Fruit fly (Drosophila melanogaster) whole organism, embryonic: Measurements from ENCODE around the gene Acp65Aa.

Experiments used
- Bgb ChIP-seq: fragments of 200-800 bp; sonication (Bioruptor generic); IDR thresholded peaks from 2 replicates; pipeline ENCODE4 v1.3.6; 2022; ENCODE audit warnings: missing biosample characterization, missing genetic modification characterization; ENCODE audit not compliant: partially characterized antibody
- CG11398 ChIP-seq: fragments of 200-800 bp; sonication (Bioruptor generic); optimal IDR thresholded peaks from 2 replicates; lab custom pipeline; 2016; ENCODE audit warnings: missing biosample characterization, missing genetic modification characterization
- CG11456 ChIP-seq: fragments of 200-800 bp; sonication (Bioruptor generic); IDR thresholded peaks from 3 replicates; pipeline ENCODE4 v1.3.6; 2022; ENCODE audit warnings: missing biosample characterization, missing genetic modification characterization
- CG11560 ChIP-seq: fragments of 200-800 bp; sonication (Bioruptor generic); IDR thresholded peaks from 3 replicates; pipeline ENCODE4 v1.3.6; 2022; ENCODE audit warnings: missing biosample characterization, missing genetic modification characterization
- CG12104 ChIP-seq: fragments of 200-800 bp; sonication (Bioruptor generic); optimal IDR thresholded peaks from 3 replicates; lab custom pipeline; 2016; ENCODE audit warnings: missing biosample characterization, missing genetic modification characterization
- CG12744 ChIP-seq: fragments of 200-800 bp; sonication (Bioruptor generic); optimal IDR thresholded peaks from 2 replicates; lab custom pipeline; 2016; ENCODE audit warnings: missing biosample characterization, missing genetic modification characterization
- CG13123 ChIP-seq: fragments of 200-800 bp; sonication (Bioruptor generic); optimal IDR thresholded peaks from 2 replicates; lab custom pipeline; 2016; ENCODE audit warnings: missing biosample characterization, missing genetic modification characterization
- CG13424 ChIP-seq: fragments of 200-800 bp; sonication (Bioruptor generic); optimal IDR thresholded peaks from 2 replicates; lab custom pipeline; 2019; ENCODE audit warnings: missing biosample characterization, mild to moderate bottlenecking, missing genetic modification characterization, moderate library complexity
- CG14860 ChIP-seq: fragments of 200-800 bp; sonication (Bioruptor generic); IDR thresholded peaks from 3 replicates; pipeline ENCODE4 v1.3.6; 2022; ENCODE audit warnings: missing biosample characterization, missing genetic modification characterization; ENCODE audit not compliant: partially characterized antibody
- CG15073 ChIP-seq: fragments of 200-800 bp; sonication (Bioruptor generic); optimal IDR thresholded peaks from 2 replicates; lab custom pipeline; 2016; ENCODE audit warnings: missing biosample characterization, missing genetic modification characterization
- CG15269 ChIP-seq: fragments of 200-800 bp; sonication (Bioruptor generic); optimal IDR thresholded peaks from 2 replicates; lab custom pipeline; 2018; ENCODE audit warnings: missing biosample characterization, mild to moderate bottlenecking, missing genetic modification characterization, moderate library complexity
- CG1529 ChIP-seq: fragments of 200-800 bp; sonication (Bioruptor generic); optimal IDR thresholded peaks from 3 replicates; lab custom pipeline; 2018; ENCODE audit warnings: missing biosample characterization, missing genetic modification characterization
- CG1603 ChIP-seq: fragments of 200-800 bp; sonication (Bioruptor generic); optimal IDR thresholded peaks from 2 replicates; lab custom pipeline; 2019; ENCODE audit warnings: missing biosample characterization, mild to moderate bottlenecking, missing genetic modification characterization, moderate library complexity
- CG17912 ChIP-seq: fragments of 200-800 bp; sonication (Bioruptor generic); optimal IDR thresholded peaks from 2 replicates; lab custom pipeline; 2018; ENCODE audit warnings: missing biosample characterization, mild to moderate bottlenecking, missing genetic modification characterization
- CG18619 ChIP-seq: fragments of 200-800 bp; sonication (Bioruptor generic); optimal IDR thresholded peaks from 3 replicates; lab custom pipeline; 2017; ENCODE audit warnings: missing biosample characterization, mild to moderate bottlenecking, missing genetic modification characterization
- CG2202 ChIP-seq: fragments of 200-800 bp; sonication (Bioruptor generic); optimal IDR thresholded peaks from 2 replicates; lab custom pipeline; 2018; ENCODE audit warnings: missing biosample characterization, mild to moderate bottlenecking, missing genetic modification characterization
- CG4617 ChIP-seq: fragments of 200-800 bp; sonication (Bioruptor generic); optimal IDR thresholded peaks from 3 replicates; lab custom pipeline; 2016; ENCODE audit warnings: missing biosample characterization, missing genetic modification characterization, borderline replicate concordance
- CG4730 ChIP-seq: fragments of 200-800 bp; sonication (Bioruptor generic); IDR thresholded peaks from 2 replicates; pipeline ENCODE4 v1.3.6; 2022; ENCODE audit warnings: missing biosample characterization, missing genetic modification characterization
- CG4820 ChIP-seq: fragments of 200-800 bp; sonication (Bioruptor generic); optimal IDR thresholded peaks from 3 replicates; lab custom pipeline; 2016; ENCODE audit warnings: missing biosample characterization, missing genetic modification characterization
- CG6175 ChIP-seq: fragments of 200-800 bp; sonication (Bioruptor generic); IDR thresholded peaks from 3 replicates; pipeline ENCODE4 v1.3.6; 2022; ENCODE audit warnings: missing biosample characterization, missing genetic modification characterization
- CG6765 ChIP-seq: fragments of 200-800 bp; sonication (Bioruptor generic); optimal IDR thresholded peaks from 3 replicates; lab custom pipeline; 2017; ENCODE audit warnings: missing biosample characterization, mild to moderate bottlenecking, missing genetic modification characterization
- CG8281 ChIP-seq: fragments of 200-800 bp; sonication (Bioruptor generic); optimal IDR thresholded peaks from 2 replicates; lab custom pipeline; 2018; ENCODE audit warnings: missing biosample characterization, mild to moderate bottlenecking, missing genetic modification characterization, moderate library complexity
- CG8359 ChIP-seq: fragments of 200-800 bp; sonication (Bioruptor generic); optimal IDR thresholded peaks from 2 replicates; lab custom pipeline; 2017; ENCODE audit warnings: missing biosample characterization, mild to moderate bottlenecking, missing genetic modification characterization, borderline replicate concordance
- Dfd ChIP-seq, 2 experiments: fragments of >200 bp; optimal IDR thresholded peaks; 2 replicates each; lab custom pipeline; 2017; ENCODE audit warnings: missing biosample characterization in 2 of 2, missing genetic modification characterization in 2 of 2
- Dp ChIP-seq: fragments of 200-800 bp; sonication (Bioruptor generic); optimal IDR thresholded peaks from 2 replicates; lab custom pipeline; 2018; ENCODE audit warnings: missing biosample characterization, mild to moderate bottlenecking, missing genetic modification characterization, moderate library complexity
- HmgD ChIP-seq: fragments of 200-800 bp; sonication (Bioruptor generic); optimal IDR thresholded peaks from 3 replicates; lab custom pipeline; 2016; ENCODE audit warnings: missing biosample characterization, missing genetic modification characterization
- MTF-1 ChIP-seq: fragments of 200-800 bp; sonication (Bioruptor generic); optimal IDR thresholded peaks from 2 replicates; lab custom pipeline; 2018; ENCODE audit warnings: missing biosample characterization, mild to moderate bottlenecking, missing genetic modification characterization, borderline replicate concordance
- Nf-YC ChIP-seq: fragments of 200-800 bp; optimal IDR thresholded peaks from 3 replicates; lab custom pipeline; 2019; ENCODE audit warnings: missing biosample characterization, mild to moderate bottlenecking, missing genetic modification characterization, moderate library complexity
- Oli ChIP-seq: fragments of 200-800 bp; sonication (Bioruptor generic); optimal IDR thresholded peaks from 2 replicates; lab custom pipeline; 2018; ENCODE audit warnings: missing biosample characterization, mild to moderate bottlenecking, missing genetic modification characterization, moderate library complexity
- Trl ChIP-seq, 3 experiments: fragments of >200 bp in 2 of 3; fragments of 200-800 bp in 1 of 3; sonication (Bioruptor generic) in 1 of 3; optimal IDR thresholded peaks; 2 replicates in 1 of 3; 3 replicates in 2 of 3; lab custom pipeline; 2016 to 2017; ENCODE audit warnings: missing biosample characterization in 1 of 3, missing genetic modification characterization in 1 of 3
- al ChIP-seq: fragments of 200-800 bp; sonication (Bioruptor generic); IDR thresholded peaks from 2 replicates; pipeline ENCODE4 v1.3.6; 2022; ENCODE audit warnings: missing biosample characterization, missing genetic modification characterization
- ap ChIP-seq: fragments of 200-800 bp; sonication (Bioruptor generic); IDR thresholded peaks from 2 replicates; pipeline ENCODE4 v1.3.6; 2022; ENCODE audit warnings: missing biosample characterization, missing genetic modification characterization
- btn ChIP-seq: fragments of 200-800 bp; sonication (Bioruptor generic); optimal IDR thresholded peaks from 2 replicates; lab custom pipeline; 2016; ENCODE audit warnings: missing biosample characterization, missing genetic modification characterization
- caup ChIP-seq: fragments of 200-800 bp; sonication (Bioruptor generic); optimal IDR thresholded peaks from 3 replicates; lab custom pipeline; 2017; ENCODE audit warnings: missing biosample characterization, mild to moderate bottlenecking, missing genetic modification characterization, moderate library complexity; ENCODE audit not compliant: severe bottlenecking
- cg ChIP-seq: fragments of 200-800 bp; sonication (Bioruptor generic); optimal IDR thresholded peaks from 3 replicates; lab custom pipeline; 2019; ENCODE audit warnings: missing biosample characterization, mild to moderate bottlenecking, missing genetic modification characterization, moderate library complexity
- eve ChIP-seq, 2 experiments: fragments of >200 bp; optimal IDR thresholded peaks; 2 replicates each; lab custom pipeline; 2017; ENCODE audit warnings: missing biosample characterization in 2 of 2, missing genetic modification characterization in 2 of 2
- eyg ChIP-seq: fragments of 200-800 bp; sonication (Bioruptor generic); optimal IDR thresholded peaks from 3 replicates; lab custom pipeline; 2016; ENCODE audit warnings: missing biosample characterization, missing genetic modification characterization
- hb ChIP-seq: fragments of 200-800 bp; sonication (Bioruptor generic); IDR thresholded peaks from 3 replicates; pipeline ENCODE4 v1.3.6; 2022; ENCODE audit warnings: missing biosample characterization, missing genetic modification characterization; ENCODE audit not compliant: partially characterized antibody
- ind ChIP-seq: fragments of 200-800 bp; sonication (Bioruptor generic); optimal IDR thresholded peaks from 3 replicates; lab custom pipeline; 2016; ENCODE audit warnings: missing biosample characterization, missing genetic modification characterization
- nom ChIP-seq: fragments of 200-800 bp; sonication (Bioruptor generic); optimal IDR thresholded peaks from 2 replicates; lab custom pipeline; 2017; ENCODE audit warnings: missing biosample characterization, missing genetic modification characterization, mild to moderate bottlenecking, moderate library complexity, missing genetic modification reagents
- odd ChIP-seq: fragments of 200-800 bp; sonication (Bioruptor generic); optimal IDR thresholded peaks from 2 replicates; lab custom pipeline; 2017; ENCODE audit warnings: missing biosample characterization, mild to moderate bottlenecking, missing genetic modification characterization
- pnt ChIP-seq: fragments of 200-800 bp; sonication (Bioruptor generic); optimal IDR thresholded peaks from 3 replicates; lab custom pipeline; 2016; ENCODE audit warnings: missing biosample characterization, missing genetic modification characterization
- psq ChIP-seq: fragments of 200-800 bp; sonication (Bioruptor generic); optimal IDR thresholded peaks from 2 replicates; lab custom pipeline; 2017; ENCODE audit warnings: missing biosample characterization, missing genetic modification characterization
- pum ChIP-seq: fragments of 200-800 bp; sonication (Bioruptor generic); optimal IDR thresholded peaks from 2 replicates; lab custom pipeline; 2016; ENCODE audit warnings: missing biosample characterization, missing genetic modification characterization
- salm ChIP-seq: fragments of 200-800 bp; sonication (Bioruptor generic); optimal IDR thresholded peaks from 2 replicates; lab custom pipeline; 2018; ENCODE audit warnings: missing biosample characterization, mild to moderate bottlenecking, missing genetic modification characterization
- sima ChIP-seq: fragments of 200-800 bp; sonication (Bioruptor generic); optimal IDR thresholded peaks from 2 replicates; lab custom pipeline; 2016; ENCODE audit warnings: missing biosample characterization, missing genetic modification characterization
- tll ChIP-seq, 2 experiments: fragments of 200-800 bp in 1 of 2; fragments of >200 bp in 1 of 2; sonication (Bioruptor generic) in 1 of 2; optimal IDR thresholded peaks; 2 replicates each; lab custom pipeline; 2017 to 2019; ENCODE audit warnings: missing biosample characterization in 2 of 2, missing genetic modification characterization in 2 of 2, mild to moderate bottlenecking in 1 of 2, moderate library complexity in 1 of 2
- yki ChIP-seq: fragments of >200 bp; optimal IDR thresholded peaks from 3 replicates; lab custom pipeline; 2018

The Acp65Aa gene

dm6 chr3L:6124616-6125408 lies 27.7 kb downstream of the Acp65Aa start (continued):
- no peak for TF ChIP-seq CG14860 (GFP tag; lab: Robert Waterston, UW)
- TF ChIP-seq CG15269 (tag; lab: Kevin White, UChicago), result peak; percentile 63
- peak; percentile 34 for TF ChIP-seq CG13424
- TF ChIP-seq eyg, result peak; percentile 82
- TF ChIP-seq CG1603 (tag; lab: Kevin White, UChicago), result peak; percentile 79
- peak; percentile 38 for TF ChIP-seq yki (lab: Kevin White, UChicago)
- TF ChIP-seq CG2202, result peak; percentile 59
- no peak for TF ChIP-seq CG12744 (GFP tag; lab: Kevin White, UChicago)
- no peak for TF ChIP-seq pnt (GFP tag; lab: Kevin White, UChicago)
- TF ChIP-seq CG4730, result peak; percentile 19; the same call in 1 of the 2 replicates
- peak; percentile 40 for TF ChIP-seq CG8281 (tag; lab: Kevin White, UChicago)
- peak; percentile 61 for TF ChIP-seq ap (GFP tag; lab: Robert Waterston, UW)
- TF ChIP-seq salm, result peak; percentile 54
- TF ChIP-seq ind (GFP tag; lab: Kevin White, UChicago), result peak; percentile 20
- TF ChIP-seq CG15073 (GFP tag; lab: Kevin White, UChicago), result no peak
- no peak for TF ChIP-seq Trl (optimal IDR thresholded peaks at IDR 0.05; lab: Kevin White, UChicago)
- peak; percentile 71 for TF ChIP-seq Trl (GFP tag; optimal IDR thresholded peaks at IDR 0.05; lab: Kevin White, UChicago)
- TF ChIP-seq CG6765 (GFP tag; lab: Kevin White, UChicago), result peak; percentile 88
- peak; percentile 73 for TF ChIP-seq al (GFP tag; lab: Robert Waterston, UW)
- no peak for TF ChIP-seq eve (GFP tag; optimal IDR thresholded peaks at IDR 0.05; lab: Kevin White, UChicago)
- no peak for TF ChIP-seq cg (GFP tag; lab: Kevin White, UChicago)
- peak in 1 of 2 experiments; percentile 81 for TF ChIP-seq tll (GFP tag; optimal IDR thresholded peaks at IDR 0.05; lab: Kevin White, UChicago)
- no peak for TF ChIP-seq HmgD (GFP tag; lab: Kevin White, UChicago)
- TF ChIP-seq nom (GFP tag; lab: Kevin White, UChicago), result no peak
- TF ChIP-seq Nf-YC (tag; lab: Kevin White, UChicago), result peak; percentile 52
- TF ChIP-seq sima, result peak; percentile 54
- TF ChIP-seq Oli, result peak; percentile 40
- TF ChIP-seq CG6175 (GFP tag; lab: Robert Waterston, UW), result peak; percentile 81
- TF ChIP-seq btn (GFP tag; lab: Kevin White, UChicago), result peak; percentile 52
- peak; percentile 75 for TF ChIP-seq CG8359
- TF ChIP-seq CG11560 (tag; lab: Robert Waterston, UW), result no peak
- no peak for TF ChIP-seq pum (GFP tag; lab: Kevin White, UChicago)
- TF ChIP-seq Bgb (GFP tag; lab: Robert Waterston, UW), result peak; percentile 22; the same call in 1 of the 2 replicates
- peak; percentile 55 for TF ChIP-seq CG11398 (GFP tag; lab: Kevin White, UChicago)
- peak; percentile 1 for TF ChIP-seq CG4617 (GFP tag; lab: Kevin White, UChicago)
- peak; percentile 46 for TF ChIP-seq CG1529 (GFP tag; lab: Kevin White, UChicago)
- peak; percentile 94 for TF ChIP-seq caup
- peak; percentile 75 for TF ChIP-seq odd (GFP tag; lab: Kevin White, UChicago)
- peak; percentile 75 for TF ChIP-seq CG12104 (GFP tag; lab: Kevin White, UChicago)
- peak; percentile 91; the same call in 2 of the 3 replicates for TF ChIP-seq CG11456 (GFP tag; lab: Robert Waterston, UW)
- no peak for TF ChIP-seq Dp (GFP tag; lab: Kevin White, UChicago)
- peak; percentile 94 for TF ChIP-seq MTF-1 (GFP tag; lab: Kevin White, UChicago)
- TF ChIP-seq CG4820 (GFP tag; lab: Kevin White, UChicago), result peak; percentile 47
- peak; percentile 90 for TF ChIP-seq CG17912 (GFP tag; lab: Kevin White, UChicago)
- TF ChIP-seq hb (GFP tag; lab: Robert Waterston, UW), result no peak
- peak; percentile 24 for TF ChIP-seq CG13123
- no peak for TF ChIP-seq psq (GFP tag; lab: Kevin White, UChicago)
- TF ChIP-seq CG18619 (GFP tag; lab: Kevin White, UChicago), result peak; percentile 75
- peak in 1 of 2 experiments; percentile 83 for TF ChIP-seq Dfd (GFP tag; optimal IDR thresholded peaks at IDR 0.05; lab: Kevin White, UChicago)
